Worm (Caenorhabditis elegans): Measurements from ENCODE around the gene F42A6.6.
"Not testable (repeated sequence)": the region's sequence is repeated elsewhere in the genome, so short reads cannot be mapped to it uniquely, and the experiment has no call there.

Gene F42A6.6

ce11 chrIV:3310662-3311219, 25.9 kb downstream of the F42A6.6 start:
- TF ChIP-seq aly-2 (tag; optimal IDR thresholded peaks at IDR 0.05): no peak
- peak; percentile 41 for TF ChIP-seq sma-9 (GFP tag; optimal IDR thresholded peaks at IDR 0.05)
- no peak for TF ChIP-seq sma-9 (tag; optimal IDR thresholded peaks at IDR 0.05)

ce11 chrIV:3308885-3309284, 27.8 kb downstream of the F42A6.6 start:
- TF ChIP-seq F13H6.1 (tag; optimal IDR thresholded peaks at IDR 0.05) (peak; percentile 28), aly-2 (tag; optimal IDR thresholded peaks at IDR 0.05) (no peak)

ce11 chrIV:3307463-3307862, 29.2 kb downstream of the F42A6.6 start, which contains the start of gene W08E12.9:
TSS of gene W08E12.9 (minus strand) at chrIV:3307563.
- TF ChIP-seq mbf-1 (tag; optimal IDR thresholded peaks at IDR 0.05) (no peak), unc-55 (GFP tag; optimal IDR thresholded peaks at IDR 0.05) (no peak), ZK546.5 (tag; optimal IDR thresholded peaks at IDR 0.05) (no peak), ztf-1 (GFP tag; conservative IDR thresholded peaks at IDR 0.05) (no peak), skn-1 (tag; optimal IDR thresholded peaks at IDR 0.05) (no peak), lin-13 (GFP tag; optimal IDR thresholded peaks at IDR 0.05) (no peak), Y55F3AM.14 (GFP tag; optimal IDR thresholded peaks at IDR 0.05) (no peak), fos-1 (tag; optimal IDR thresholded peaks at IDR 0.05) (no peak), nhr-25 (tag; optimal IDR thresholded peaks at IDR 0.05) (no peak), crh-2 (tag; optimal IDR thresholded peaks at IDR 0.05) (no peak), egl-27 (tag; optimal IDR thresholded peaks at IDR 0.05) (no peak), blmp-1 (tag; optimal IDR thresholded peaks at IDR 0.05; ENCODE audit: insufficient read depth) (no peak), zag-1 (tag; optimal IDR thresholded peaks at IDR 0.05) (no peak), nhr-10 (tag; optimal IDR thresholded peaks at IDR 0.05) (no peak), unc-39 (tag; optimal IDR thresholded peaks at IDR 0.05) (no peak), nhr-129 (tag; optimal IDR thresholded peaks at IDR 0.05) (no peak), nhr-23 (tag; optimal IDR thresholded peaks at IDR 0.05) (no peak)

- TF ChIP-seq F13H6.1 (tag; optimal IDR thresholded peaks at IDR 0.05) (no peak), ztf-4 (tag; optimal IDR thresholded peaks at IDR 0.05) (no peak), lin-11 (tag; optimal IDR thresholded peaks at IDR 0.05) (no peak), lin-39 (tag; optimal IDR thresholded peaks at IDR 0.05) (no peak), skn-1 (tag; optimal IDR thresholded peaks at IDR 0.05) (no peak), nhr-77 (tag; optimal IDR thresholded peaks at IDR 0.05) (no peak), crh-2 (tag; optimal IDR thresholded peaks at IDR 0.05) (no peak), elt-1 (tag; optimal IDR thresholded peaks at IDR 0.05) (no peak), ama-1 (optimal IDR thresholded peaks at IDR 0.05) (no peak), aly-2 (tag; optimal IDR thresholded peaks at IDR 0.05) (no peak), fos-1 (tag; optimal IDR thresholded peaks at IDR 0.05) (no peak), unc-62 (GFP tag; optimal IDR thresholded peaks at IDR 0.05) (no peak), Y55F3AM.14 (GFP tag; optimal IDR thresholded peaks at IDR 0.05) (no peak), ZK546.5 (tag; optimal IDR thresholded peaks at IDR 0.05) (no peak), gmeb-1 (tag; optimal IDR thresholded peaks at IDR 0.05) (no peak), mdl-1 (tag; optimal IDR thresholded peaks at IDR 0.05) (no peak)
Measured at ce11 chrIV:3305575-3305974, 31.1 kb downstream of the F42A6.6 start, which contains the start of gene W08E12.2. TSS of gene W08E12.2 (plus strand) at chrIV:3305875.

ce11 chrIV:3303690-3304089, 33.0 kb downstream of the F42A6.6 start, which contains the start of gene idpp-12:
TSS of gene idpp-12 (plus strand) at chrIV:3303990.
- TF ChIP-seq skn-1, alr-1, nhr-129 (tag; optimal IDR thresholded peaks at IDR 0.05): not testable (repeated sequence)

- not testable (repeated sequence) for TF ChIP-seq nhr-12 (tag; optimal IDR thresholded peaks at IDR 0.05); elt-1 (tag; optimal IDR thresholded peaks at IDR 0.05); Y55F3AM.14 (GFP tag; optimal IDR thresholded peaks at IDR 0.05)
Measured at ce11 chrIV:3302058-3302457, 34.6 kb downstream of the F42A6.6 start, which contains the start of gene W08E12.4. TSS of gene W08E12.4 (plus strand) at chrIV:3302358.

All from whole organism, L2 larva.